Worm (Caenorhabditis elegans) whole organism, L2 larva: ENCODE data around the gene rpy-1.

Source experiments
- ZK546.5 ChIP-seq: sonication (generic microtip); optimal IDR thresholded peaks from 2 replicates; lab custom pipeline; 2017; ENCODE audit warnings: missing biosample characterization, missing genetic modification characterization
- blmp-1 ChIP-seq: sonication (generic microtip); optimal IDR thresholded peaks from 2 replicates; lab custom pipeline; 2017; ENCODE audit warnings: missing genetic modification characterization, mild to moderate bottlenecking, missing compliant biosample characterization, antibody characterized with exemption, moderate library complexity; ENCODE audit not compliant: insufficient read depth
- dmd-4 ChIP-seq: sonication (generic microtip); optimal IDR thresholded peaks from 2 replicates; lab custom pipeline; 2017; ENCODE audit warnings: missing biosample characterization, missing genetic modification characterization
- gmeb-1 ChIP-seq: fragments of 150-350 bp; optimal IDR thresholded peaks from 2 replicates; lab custom pipeline; 2014; ENCODE audit warnings: missing biosample characterization, missing genetic modification characterization
- lin-13 ChIP-seq: fragments of 150-350 bp; optimal IDR thresholded peaks from 2 replicates; lab custom pipeline; 2014; ENCODE audit warnings: missing biosample characterization, missing genetic modification reagents, missing genetic modification characterization
- nhr-11 ChIP-seq: fragments of 150-350 bp; optimal IDR thresholded peaks from 2 replicates; lab custom pipeline; 2014; ENCODE audit warnings: missing biosample characterization, missing genetic modification characterization
- nhr-12 ChIP-seq: fragments of 150-350 bp; optimal IDR thresholded peaks from 2 replicates; lab custom pipeline; 2014; ENCODE audit warnings: missing biosample characterization, missing genetic modification characterization
- nhr-25 ChIP-seq: fragments of 150-350 bp; sonication (generic microtip); optimal IDR thresholded peaks from 3 replicates; lab custom pipeline; 2014; ENCODE audit warnings: missing biosample characterization, missing genetic modification characterization
- snpc-4 ChIP-seq: fragments of 150-350 bp; optimal IDR thresholded peaks from 2 replicates; lab custom pipeline; 2014; ENCODE audit warnings: missing biosample characterization, missing genetic modification characterization
- unc-39 ChIP-seq: fragments of 150-350 bp; optimal IDR thresholded peaks from 2 replicates; lab custom pipeline; 2014; ENCODE audit warnings: missing biosample characterization, missing genetic modification characterization
- unc-62 ChIP-seq: fragments of 150-350 bp; optimal IDR thresholded peaks from 2 replicates; lab custom pipeline; 2014; ENCODE audit warnings: missing biosample characterization, missing genetic modification reagents, missing genetic modification characterization
- ztf-11 ChIP-seq: sonication (generic microtip); optimal IDR thresholded peaks from 2 replicates; lab custom pipeline; 2017; ENCODE audit warnings: missing biosample characterization, missing genetic modification characterization
- ztf-4 ChIP-seq: fragments of 150-350 bp; optimal IDR thresholded peaks from 2 replicates; lab custom pipeline; 2014; ENCODE audit warnings: missing biosample characterization, missing genetic modification characterization

- TF ChIP-seq dmd-4 (tag; lab: Kevin White, UChicago) (no peak), blmp-1 (tag; lab: Kevin White, UChicago) (no peak), nhr-25 (tag; lab: Kevin White, UChicago) (no peak), gmeb-1 (tag; lab: Kevin White, UChicago) (peak; percentile 26), ztf-11 (tag; lab: Kevin White, UChicago) (no peak), lin-13 (GFP tag; lab: Kevin White, UChicago) (peak; percentile 14), nhr-12 (tag; lab: Kevin White, UChicago) (no peak), ztf-4 (tag; lab: Kevin White, UChicago) (no peak), ZK546.5 (tag; lab: Kevin White, UChicago) (no peak), snpc-4 (tag; lab: Kevin White, UChicago) (peak; percentile 17), unc-62 (GFP tag; lab: Kevin White, UChicago) (no peak), unc-39 (tag; lab: Kevin White, UChicago) (no peak), nhr-11 (tag; lab: Kevin White, UChicago) (no peak)
Observed at ce11 chrII:6721581-6721980, 16.1 kb upstream of the rpy-1 start.
